Worm (Caenorhabditis elegans) whole organism, dauer: ENCODE measurements around the gene ZK1248.15.
"Not testable (repeated sequence)": the region's sequence is repeated elsewhere in the genome, so short reads cannot be mapped to it uniquely, and the experiment has no call there.

Experiments
- unc-62 ChIP-seq: sonication (generic microtip); optimal IDR thresholded peaks from 2 replicates; lab custom pipeline; 2017; ENCODE audit warnings: missing biosample characterization, missing genetic modification reagents, missing genetic modification characterization

Gene ZK1248.15

ce11 chrII:5818298-5818697 lies 20.1 kb downstream of the ZK1248.15 start, which contains the start of gene ZK1248.4:
TSS of gene ZK1248.4 (plus strand) at chrII:5818598.
- no peak for TF ChIP-seq unc-62 (GFP tag; lab: Kevin White, UChicago)

ce11 chrII:5816346-5816745 lies 22.0 kb downstream of the ZK1248.15 start, which contains the start of gene ZK1248.20:
TSS of gene ZK1248.20 (plus strand) at chrII:5816646.
- no peak for TF ChIP-seq unc-62 (GFP tag; lab: Kevin White, UChicago)

- TF ChIP-seq unc-62 (GFP tag; lab: Kevin White, UChicago), result not testable (repeated sequence)
Measured at ce11 chrII:5815382-5815781, 23.0 kb downstream of the ZK1248.15 start, which contains the start of gene wago-5. TSS of gene wago-5 (minus strand) at chrII:5815482.

- no peak for TF ChIP-seq unc-62 (GFP tag; lab: Kevin White, UChicago)
Measured at ce11 chrII:5810230-5810629, 28.1 kb downstream of the ZK1248.15 start, which contains the start of the genes msp-64 and ZK1248.5. TSS of gene msp-64 (minus strand) at chrII:5810330. TSS of gene ZK1248.5 (plus strand) at chrII:5810514.

- TF ChIP-seq unc-62 (GFP tag; lab: Kevin White, UChicago), result no peak
Measured at ce11 chrII:5806563-5806962, 31.8 kb downstream of the ZK1248.15 start.

ce11 chrII:5805303-5805702 lies 33.0 kb downstream of the ZK1248.15 start, which contains the start of gene K05F1.10:
TSS of gene K05F1.10 (minus strand) at chrII:5805473.
- TF ChIP-seq unc-62 (GFP tag; lab: Kevin White, UChicago), result no peak

- TF ChIP-seq unc-62 (GFP tag; lab: Kevin White, UChicago), result no peak
Measured at ce11 chrII:5804288-5804687, 34.1 kb downstream of the ZK1248.15 start.

ce11 chrII:5801075-5801474 lies 37.3 kb downstream of the ZK1248.15 start, which contains the start of the genes K05F1.9 and K05F1.1:
TSS of gene K05F1.9 (minus strand) at chrII:5801175.
TSS of gene K05F1.1 (plus strand) at chrII:5801382.
- no peak for TF ChIP-seq unc-62 (GFP tag; lab: Kevin White, UChicago)

ce11 chrII:5799553-5799952 lies 38.8 kb downstream of the ZK1248.15 start, which contains the start of gene K05F1.8:
TSS of gene K05F1.8 (minus strand) at chrII:5799653.
- no peak for TF ChIP-seq unc-62 (GFP tag; lab: Kevin White, UChicago)

ce11 chrII:5797348-5797977 lies 40.9 kb downstream of the ZK1248.15 start, which contains the start of the genes msp-63 and msp-142:
TSS of gene msp-63 (minus strand) at chrII:5797448.
TSS of gene msp-142 (plus strand) at chrII:5797927.
- TF ChIP-seq unc-62 (GFP tag; lab: Kevin White, UChicago), result no peak

- no peak for TF ChIP-seq unc-62 (GFP tag; lab: Kevin White, UChicago)
Measured at ce11 chrII:5794195-5794594, 44.2 kb downstream of the ZK1248.15 start, which contains the start of gene acdh-8. TSS of gene acdh-8 (plus strand) at chrII:5794495.

ce11 chrII:5792490-5792889 lies 45.9 kb downstream of the ZK1248.15 start, which contains the start of gene K05F1.14:
TSS of gene K05F1.14 (minus strand) at chrII:5792590.
- no peak for TF ChIP-seq unc-62 (GFP tag; lab: Kevin White, UChicago)

- TF ChIP-seq unc-62 (GFP tag; lab: Kevin White, UChicago), result no peak
Measured at ce11 chrII:5790313-5790773, 48.0 kb downstream of the ZK1248.15 start, which contains the start of gene lect-2. TSS of gene lect-2 (plus strand) at chrII:5790723.

- TF ChIP-seq unc-62 (GFP tag; lab: Kevin White, UChicago), result no peak
Measured at ce11 chrII:5788815-5789214, 49.5 kb downstream of the ZK1248.15 start, which contains the start of gene K05F1.13. TSS of gene K05F1.13 (plus strand) at chrII:5789115.
